Fruit fly (Drosophila melanogaster): Measurements from ENCODE around the gene ckd.
A peak's percentile ranks its signal among the peaks of the same experiment; 100 is the strongest.

The ckd gene

DNA sequence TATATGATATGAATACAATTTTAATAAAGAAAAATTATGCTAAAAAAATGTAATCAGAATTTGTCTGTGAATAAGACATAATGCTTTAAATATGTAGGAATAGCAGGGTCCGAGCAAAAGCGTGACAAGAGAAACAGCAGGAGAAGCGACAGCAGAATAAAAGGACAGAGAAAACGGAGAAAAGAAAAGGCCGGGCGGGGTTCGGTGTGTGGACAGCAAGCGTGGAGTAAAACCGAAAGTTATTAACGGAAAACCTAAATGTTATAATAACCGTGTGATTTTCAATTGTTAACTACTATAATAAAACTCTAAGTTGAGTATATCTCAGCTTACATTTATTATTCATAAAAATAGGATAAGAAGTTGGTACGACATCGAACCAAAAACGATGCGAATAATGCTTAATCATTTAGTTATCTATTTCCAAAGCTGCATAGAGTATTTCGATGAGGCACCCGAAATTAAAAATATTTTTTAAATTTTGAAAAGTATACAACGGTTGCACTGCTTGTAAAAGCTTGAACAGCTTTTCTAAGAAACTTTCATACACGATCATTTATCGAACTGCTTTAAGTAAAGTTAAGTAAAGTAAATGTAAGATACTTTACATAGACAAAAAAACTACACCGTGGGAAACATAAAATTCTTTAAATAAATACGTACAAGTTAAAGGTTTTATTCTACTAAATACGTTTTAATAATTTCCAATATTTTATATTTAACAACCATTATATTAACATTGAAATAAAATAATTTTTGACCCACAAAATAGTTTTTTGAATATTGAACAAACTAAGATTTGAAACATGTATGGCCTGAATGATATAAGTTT, 5.8 kb upstream of the ckd start:
- TF ChIP-seq fd85E (GFP tag; optimal IDR thresholded peaks at IDR 0.05) (no peak), Blimp-1 (GFP tag; optimal IDR thresholded peaks at IDR 0.05) (peak; percentile 64), Eip78C (GFP tag) (peak; percentile 55), fd59A (GFP tag; optimal IDR thresholded peaks at IDR 0.05) (no peak), Lpt (GFP tag; optimal IDR thresholded peaks at IDR 0.05) (no peak), CG10669 (GFP tag; optimal IDR thresholded peaks at IDR 0.05) (no peak), CG16779 (tag; optimal IDR thresholded peaks at IDR 0.05) (no peak), CG34406 (GFP tag; optimal IDR thresholded peaks at IDR 0.05) (no peak), OdsH (GFP tag; optimal IDR thresholded peaks at IDR 0.05) (no peak), vri (GFP tag; optimal IDR thresholded peaks at IDR 0.05) (peak; percentile 39), CG6854 (GFP tag; optimal IDR thresholded peaks at IDR 0.05) (no peak), eg (GFP tag; IDR thresholded peaks at IDR 0.05) (peak; percentile 67; the same call in 2 of the 3 replicates), CG11762 (GFP tag; optimal IDR thresholded peaks at IDR 0.05; ENCODE audit: insufficient read depth) (no peak), CG8119 (GFP tag; IDR thresholded peaks at IDR 0.05) (peak; percentile 37; the same call in 1 of the 3 replicates), Sox102F (GFP tag; optimal IDR thresholded peaks at IDR 0.05) (no peak), CG15336 (GFP tag; IDR thresholded peaks at IDR 0.05) (peak; percentile 65), CG32006 (GFP tag; optimal IDR thresholded peaks at IDR 0.05) (no peak), svp (GFP tag) (peak; percentile 75), CG10631 (GFP tag; optimal IDR thresholded peaks at IDR 0.05) (no peak), Smox (GFP tag; optimal IDR thresholded peaks at IDR 0.05) (no peak), CG8632 (GFP tag; optimal IDR thresholded peaks at IDR 0.05) (no peak)

DNA sequence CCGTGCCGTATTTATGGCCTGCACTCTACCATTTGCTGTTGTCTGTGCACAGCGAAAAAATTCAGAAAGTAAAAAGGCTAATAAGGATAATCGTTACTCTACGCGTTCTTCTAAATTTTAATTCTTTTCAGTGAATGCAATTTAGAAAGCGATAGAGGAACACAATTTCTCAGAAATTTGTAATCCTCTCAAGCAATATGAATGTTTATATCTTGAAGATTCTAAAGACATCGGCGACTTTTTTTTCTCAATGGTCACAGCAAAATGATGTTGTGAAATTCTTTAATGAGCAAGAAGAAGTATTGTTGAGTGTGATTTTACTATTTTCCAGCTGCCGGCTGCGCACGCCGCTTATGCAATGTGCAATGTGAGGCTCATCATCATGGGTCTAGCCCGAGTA, 4.8 kb upstream of the ckd start:
- TF ChIP-seq vri (GFP tag; optimal IDR thresholded peaks at IDR 0.05) (no peak), CG6792 (GFP tag; optimal IDR thresholded peaks at IDR 0.05) (no peak), CG6854 (GFP tag; optimal IDR thresholded peaks at IDR 0.05) (no peak), fd59A (GFP tag; optimal IDR thresholded peaks at IDR 0.05) (no peak), CG10669 (GFP tag; optimal IDR thresholded peaks at IDR 0.05) (no peak), Ets96B (tag; optimal IDR thresholded peaks at IDR 0.05) (no peak), CG6276 (GFP tag; optimal IDR thresholded peaks at IDR 0.05) (no peak), Met (GFP tag; optimal IDR thresholded peaks at IDR 0.05) (no peak), Sox14 (GFP tag; optimal IDR thresholded peaks at IDR 0.05) (peak; percentile 8), cyc (GFP tag; optimal IDR thresholded peaks at IDR 0.05) (no peak), CG32006 (GFP tag; optimal IDR thresholded peaks at IDR 0.05) (peak; percentile 73), eg (GFP tag; IDR thresholded peaks at IDR 0.05) (0 out of 3 replicates have a peak, but pooled peaks have one; percentile 8), spab (GFP tag; optimal IDR thresholded peaks at IDR 0.05) (no peak), CG8119 (GFP tag; IDR thresholded peaks at IDR 0.05) (0 out of 3 replicates have a peak, but pooled peaks have one; percentile 23), Blimp-1 (GFP tag; optimal IDR thresholded peaks at IDR 0.05) (no peak), Eip78C (GFP tag) (peak; percentile 85), achi (GFP tag; optimal IDR thresholded peaks at IDR 0.05) (peak; percentile 28), Hr39 (GFP tag; optimal IDR thresholded peaks at IDR 0.05) (no peak), CG4318 (GFP tag; optimal IDR thresholded peaks at IDR 0.05) (peak; percentile 7), CG16779 (tag; optimal IDR thresholded peaks at IDR 0.05) (no peak), CG11902 (GFP tag; optimal IDR thresholded peaks at IDR 0.05) (no peak), CG6163 (GFP tag; IDR thresholded peaks at IDR 0.05) (0 out of 3 replicates have a peak, but pooled peaks have one; percentile 8), CG8319 (GFP tag; optimal IDR thresholded peaks at IDR 0.05) (no peak), CG10631 (GFP tag; optimal IDR thresholded peaks at IDR 0.05) (no peak), ss (GFP tag; optimal IDR thresholded peaks at IDR 0.05) (peak in 1 of 2 experiments; percentile 15), svp (GFP tag) (peak; percentile 10), Eip75B (GFP tag; optimal IDR thresholded peaks at IDR 0.05) (no peak), Ets21C (GFP tag; optimal IDR thresholded peaks at IDR 0.05) (no peak), CG11762 (GFP tag; optimal IDR thresholded peaks at IDR 0.05; ENCODE audit: insufficient read depth) (no peak), lz (GFP tag; optimal IDR thresholded peaks at IDR 0.05) (no peak), OdsH (GFP tag; optimal IDR thresholded peaks at IDR 0.05) (peak; percentile 49), fkh (GFP tag; optimal IDR thresholded peaks at IDR 0.05) (no peak), CG15336 (GFP tag; IDR thresholded peaks at IDR 0.05) (peak; percentile 59), CG3032 (tag; optimal IDR thresholded peaks at IDR 0.05) (peak; percentile 2), CG6808 (GFP tag; optimal IDR thresholded peaks at IDR 0.05) (no peak), CG31627 (GFP tag; optimal IDR thresholded peaks at IDR 0.05) (no peak), CG3919 (GFP tag; optimal IDR thresholded peaks at IDR 0.05) (no peak), CG7368 (GFP tag; optimal IDR thresholded peaks at IDR 0.05) (no peak), net (GFP tag; optimal IDR thresholded peaks at IDR 0.05) (no peak), salr (GFP tag; optimal IDR thresholded peaks at IDR 0.05) (peak in 1 of 2 experiments; percentile 43)
